Worm (Caenorhabditis elegans) whole organism, early embryonic: ENCODE data around the gene ZK829.7.

ENCODE experiments used
- B0310.2 ChIP-seq: sonication (generic microtip); optimal IDR thresholded peaks from 2 replicates; lab custom pipeline; 2016; ENCODE audit warnings: mild to moderate bottlenecking, missing genetic modification characterization, missing compliant biosample characterization
- F13C5.2 ChIP-seq: sonication (generic microtip); optimal IDR thresholded peaks from 2 replicates; lab custom pipeline; 2017; ENCODE audit warnings: mild to moderate bottlenecking, missing genetic modification characterization, inconsistent platforms, missing compliant biosample characterization
- aly-1 ChIP-seq: sonication (generic microtip); optimal IDR thresholded peaks from 2 replicates; lab custom pipeline; 2016; ENCODE audit warnings: missing genetic modification characterization, missing compliant biosample characterization
- ama-1 ChIP-seq: fragments of 150-350 bp; optimal IDR thresholded peaks from 2 replicates; lab custom pipeline; 2014
- ceh-13 ChIP-seq: fragments of 200-800 bp; sonication (Bioruptor generic); optimal IDR thresholded peaks from 2 replicates; lab custom pipeline; 2018; ENCODE audit warnings: mild to moderate bottlenecking, missing genetic modification characterization, missing compliant biosample characterization
- ceh-36 ChIP-seq: sonication (generic microtip); optimal IDR thresholded peaks from 2 replicates; lab custom pipeline; 2016; ENCODE audit warnings: missing genetic modification characterization, inconsistent platforms, missing compliant biosample characterization
- ets-7 ChIP-seq: sonication (generic microtip); optimal IDR thresholded peaks from 2 replicates; lab custom pipeline; 2016; ENCODE audit warnings: missing genotype, missing genetic modification characterization, missing compliant biosample characterization
- flt-1 ChIP-seq: fragments of 200-800 bp; sonication (Bioruptor generic); IDR thresholded peaks from 2 replicates; pipeline ENCODE4 v1.3.6; 2022; ENCODE audit warnings: missing genetic modification characterization, missing compliant biosample characterization
- hmbx-1 ChIP-seq: sonication (generic microtip); optimal IDR thresholded peaks from 2 replicates; lab custom pipeline; 2016; ENCODE audit warnings: mild to moderate bottlenecking, missing genetic modification characterization, missing compliant biosample characterization
- hmg-4 ChIP-seq: fragments of 200-800 bp; sonication (Bioruptor generic); optimal IDR thresholded peaks from 2 replicates; lab custom pipeline; 2018; ENCODE audit warnings: mild to moderate bottlenecking, missing genetic modification characterization, missing compliant biosample characterization
- hnd-1 ChIP-seq: sonication (generic microtip); optimal IDR thresholded peaks from 2 replicates; lab custom pipeline; 2016; ENCODE audit warnings: missing genetic modification characterization, missing compliant biosample characterization
- pes-1 ChIP-seq: fragments of 200-800 bp; sonication (Bioruptor generic); IDR thresholded peaks from 2 replicates; pipeline ENCODE4 v1.3.6; 2022; ENCODE audit warnings: missing genetic modification reagents, missing genetic modification characterization, missing compliant biosample characterization
- scrt-1 ChIP-seq: fragments of 200-800 bp; sonication (Bioruptor generic); IDR thresholded peaks from 2 replicates; pipeline ENCODE4 v1.3.6; 2022; ENCODE audit warnings: missing genetic modification characterization, missing compliant biosample characterization
- sea-1 ChIP-seq: fragments of 200-800 bp; sonication (Bioruptor generic); conservative IDR thresholded peaks from 2 replicates; pipeline ENCODE4 v1.3.6; 2022; ENCODE audit warnings: missing genetic modification characterization, missing compliant biosample characterization
- tbx-11 ChIP-seq: fragments of 200-800 bp; sonication (Bioruptor generic); IDR thresholded peaks from 2 replicates; pipeline ENCODE4 v1.3.6; 2022; ENCODE audit warnings: missing genetic modification characterization, missing compliant biosample characterization
- tbx-37 ChIP-seq: fragments of 200-800 bp; sonication (Bioruptor generic); conservative IDR thresholded peaks from 2 replicates; pipeline ENCODE4 v1.3.6; 2022; ENCODE audit warnings: missing genetic modification reagents, missing genetic modification characterization, missing compliant biosample characterization
- tra-4 ChIP-seq: sonication (generic microtip); optimal IDR thresholded peaks from 2 replicates; lab custom pipeline; 2017; ENCODE audit warnings: missing genetic modification characterization, missing compliant biosample characterization

Gene ZK829.7

ce11 chrIV:11915768-11916453, 45.4 kb downstream of the ZK829.7 start, which contains the start of gene ZK822.9:
ZK822.9 (plus strand) TSS chrIV:11915947.
- TF ChIP-seq tra-4 (tag; lab: Kevin White, UChicago), result no peak

- TF ChIP-seq ceh-13 (GFP tag; lab: Kevin White, UChicago), result no peak
- TF ChIP-seq sea-1 (GFP tag; lab: Robert Waterston, UW), result no peak
- no peak for TF ChIP-seq ceh-36 (tag; lab: Kevin White, UChicago)
- TF ChIP-seq tra-4 (tag; lab: Kevin White, UChicago), result no peak
- TF ChIP-seq B0310.2 (tag; lab: Kevin White, UChicago), result no peak
- no peak for TF ChIP-seq hmbx-1 (tag; lab: Kevin White, UChicago)
- TF ChIP-seq ets-7 (tag; lab: Kevin White, UChicago), result no peak
- no peak for TF ChIP-seq hmg-4
- no peak for TF ChIP-seq aly-1 (tag; lab: Kevin White, UChicago)
Measured at ce11 chrIV:11914837-11915737, 46.2 kb downstream of the ZK829.7 start, which contains the start of gene fat-6. fat-6 (minus strand) TSS chrIV:11915687.

- TF ChIP-seq tbx-11 (GFP tag; lab: Robert Waterston, UW) (no peak), ets-7 (tag; lab: Kevin White, UChicago) (no peak), ceh-36 (tag; lab: Kevin White, UChicago) (no peak), B0310.2 (tag; lab: Kevin White, UChicago) (no peak), sea-1 (GFP tag; lab: Robert Waterston, UW) (no peak), hmbx-1 (tag; lab: Kevin White, UChicago) (no peak), hnd-1 (tag; lab: Kevin White, UChicago) (no peak), aly-1 (tag; lab: Kevin White, UChicago) (no peak), flt-1 (GFP tag; lab: Robert Waterston, UW) (no peak), ama-1 (lab: Kevin White, UChicago) (no peak), hmg-4 (no peak), pes-1 (GFP tag; lab: Robert Waterston, UW) (no peak), F13C5.2 (tag; lab: Kevin White, UChicago) (no peak), ceh-13 (GFP tag; lab: Kevin White, UChicago) (no peak), scrt-1 (GFP tag; lab: Robert Waterston, UW) (no peak), tra-4 (tag; lab: Kevin White, UChicago) (no peak), tbx-37 (GFP tag; lab: Robert Waterston, UW) (no peak)
Measured at ce11 chrIV:11914260-11914836, 47.0 kb downstream of the ZK829.7 start.

- TF ChIP-seq B0310.2 (tag; lab: Kevin White, UChicago) (no peak), ceh-36 (tag; lab: Kevin White, UChicago) (no peak), scrt-1 (GFP tag; lab: Robert Waterston, UW) (no peak), sea-1 (GFP tag; lab: Robert Waterston, UW) (no peak), hnd-1 (tag; lab: Kevin White, UChicago) (no peak), tra-4 (tag; lab: Kevin White, UChicago) (no peak), flt-1 (GFP tag; lab: Robert Waterston, UW) (no peak), F13C5.2 (tag; lab: Kevin White, UChicago) (no peak), ama-1 (lab: Kevin White, UChicago) (no peak), tbx-11 (GFP tag; lab: Robert Waterston, UW) (no peak), hmg-4 (no peak), aly-1 (tag; lab: Kevin White, UChicago) (no peak), ceh-13 (GFP tag; lab: Kevin White, UChicago) (no peak), tbx-37 (GFP tag; lab: Robert Waterston, UW) (no peak), hmbx-1 (tag; lab: Kevin White, UChicago) (no peak), ets-7 (tag; lab: Kevin White, UChicago) (no peak), pes-1 (GFP tag; lab: Robert Waterston, UW) (no peak)
Measured at ce11 chrIV:11913295-11913940, 47.9 kb downstream of the ZK829.7 start.

ce11 chrIV:11911723-11912122, 49.6 kb downstream of the ZK829.7 start, which contains the start of gene VZK822L.2:
VZK822L.2 (plus strand) TSS chrIV:11912023.
- no peak for TF ChIP-seq aly-1 (tag; lab: Kevin White, UChicago)
- no peak for TF ChIP-seq F13C5.2 (tag; lab: Kevin White, UChicago)
- TF ChIP-seq pes-1 (GFP tag; lab: Robert Waterston, UW), result no peak
- no peak for TF ChIP-seq tbx-11 (GFP tag; lab: Robert Waterston, UW)
- no peak for TF ChIP-seq ama-1 (lab: Kevin White, UChicago)
- no peak for TF ChIP-seq tbx-37 (GFP tag; lab: Robert Waterston, UW)
- TF ChIP-seq flt-1 (GFP tag; lab: Robert Waterston, UW), result no peak
- no peak for TF ChIP-seq hmg-4
- no peak for TF ChIP-seq hnd-1 (tag; lab: Kevin White, UChicago)
- no peak for TF ChIP-seq ceh-36 (tag; lab: Kevin White, UChicago)
- no peak for TF ChIP-seq hmbx-1 (tag; lab: Kevin White, UChicago)
- no peak for TF ChIP-seq ets-7 (tag; lab: Kevin White, UChicago)
- no peak for TF ChIP-seq scrt-1 (GFP tag; lab: Robert Waterston, UW)
- no peak for TF ChIP-seq B0310.2 (tag; lab: Kevin White, UChicago)
- TF ChIP-seq ceh-13 (GFP tag; lab: Kevin White, UChicago), result no peak
- TF ChIP-seq sea-1 (GFP tag; lab: Robert Waterston, UW), result no peak
